Worm (Caenorhabditis elegans) whole organism, mixed stage, embryonic: ENCODE results near the gene col-8.

Source experiments
- ceh-39 ChIP-seq: fragments of 150-350 bp; optimal IDR thresholded peaks from 2 replicates; lab custom pipeline; 2014; ENCODE audit warnings: missing biosample characterization, missing genetic modification characterization
- elt-1 ChIP-seq: sonication (generic microtip); optimal IDR thresholded peaks from 2 replicates; lab custom pipeline; 2017; ENCODE audit warnings: missing genetic modification characterization, mild to moderate bottlenecking, missing compliant biosample characterization, antibody characterized with exemption, moderate library complexity, borderline replicate concordance; ENCODE audit not compliant: insufficient read depth
- ham-2 ChIP-seq: fragments of 200-800 bp; sonication (Bioruptor generic); optimal IDR thresholded peaks from 2 replicates; lab custom pipeline; 2018; ENCODE audit warnings: mild to moderate bottlenecking, missing genetic modification characterization, missing compliant biosample characterization
- lin-13 ChIP-seq: fragments of 150-350 bp; optimal IDR thresholded peaks from 2 replicates; lab custom pipeline; 2014; ENCODE audit warnings: missing biosample characterization, missing genetic modification characterization
- unc-62 ChIP-seq: fragments of 150-350 bp; optimal IDR thresholded peaks from 2 replicates; lab custom pipeline; 2014; ENCODE audit warnings: missing biosample characterization, missing genetic modification reagents, missing genetic modification characterization
- zip-8 ChIP-seq: fragments of 150-350 bp; optimal IDR thresholded peaks from 2 replicates; lab custom pipeline; 2014; ENCODE audit warnings: missing biosample characterization, missing genetic modification characterization
- ztf-11 ChIP-seq: fragments of 150-350 bp; optimal IDR thresholded peaks from 2 replicates; lab custom pipeline; 2014; ENCODE audit warnings: missing biosample characterization, missing genetic modification characterization

ce11 chrIII:7032070-7032469 lies 11.7 kb upstream of the col-8 start:
- TF ChIP-seq ham-2 (GFP tag; lab: Kevin White, UChicago): no peak
- TF ChIP-seq zip-8: no peak
- no peak for TF ChIP-seq ceh-39 (tag; lab: Kevin White, UChicago)
- TF ChIP-seq lin-13 (tag; lab: Kevin White, UChicago): no peak
- TF ChIP-seq ztf-11 (tag; lab: Kevin White, UChicago): no peak
- no peak for TF ChIP-seq unc-62 (GFP tag; lab: Kevin White, UChicago)
- TF ChIP-seq elt-1: no peak
